Worm (Caenorhabditis elegans): ENCODE results near the gene scav-4.

- TF ChIP-seq C34F6.9 (tag; optimal IDR thresholded peaks at IDR 0.05) (no peak), lin-39 (tag; optimal IDR thresholded peaks at IDR 0.05) (no peak), snpc-4 (tag; optimal IDR thresholded peaks at IDR 0.05) (no peak), ztf-4 (tag; optimal IDR thresholded peaks at IDR 0.05) (no peak), elt-1 (tag; optimal IDR thresholded peaks at IDR 0.05) (no peak), alr-1 (tag; optimal IDR thresholded peaks at IDR 0.05) (no peak), ama-1 (optimal IDR thresholded peaks at IDR 0.05) (no peak), skn-1 (tag; optimal IDR thresholded peaks at IDR 0.05) (no peak), lin-11 (tag; optimal IDR thresholded peaks at IDR 0.05) (no peak), mdl-1 (tag; optimal IDR thresholded peaks at IDR 0.05) (no peak)
These were observed 26.6 kb downstream of the scav-4 start, which contains the start of gene nhr-25 for ce11 chrX:13007857-13008813.

Data from whole organism, L2 larva.